Fruit fly (Drosophila melanogaster) whole organism, prepupa: Measurements from ENCODE around the gene RAF2.
A peak's percentile ranks its signal among the peaks of the same experiment; 100 is the strongest.

Source experiments
- Blimp-1 ChIP-seq: fragments of 200-800 bp; sonication (Bioruptor generic); optimal IDR thresholded peaks from 3 replicates; lab custom pipeline; 2017; ENCODE audit warnings: missing biosample characterization, missing genetic modification characterization, mild to moderate bottlenecking, moderate library complexity, missing genetic modification reagents
- CG10631 ChIP-seq: fragments of 200-800 bp; sonication (Bioruptor generic); optimal IDR thresholded peaks from 2 replicates; lab custom pipeline; 2016; ENCODE audit warnings: missing biosample characterization, missing genetic modification characterization
- CG16779 ChIP-seq: fragments of 200-800 bp; sonication (Bioruptor generic); optimal IDR thresholded peaks from 3 replicates; lab custom pipeline; 2017; ENCODE audit warnings: missing biosample characterization, mild to moderate bottlenecking, missing genetic modification characterization
- CG3032 ChIP-seq: fragments of 200-800 bp; optimal IDR thresholded peaks from 2 replicates; lab custom pipeline; 2019; ENCODE audit warnings: missing biosample characterization, mild to moderate bottlenecking, missing genetic modification characterization, moderate library complexity
- CG6276 ChIP-seq: fragments of 200-800 bp; sonication (Bioruptor generic); optimal IDR thresholded peaks from 2 replicates; lab custom pipeline; 2017; ENCODE audit warnings: missing biosample characterization, mild to moderate bottlenecking, missing genetic modification characterization
- CG9139 ChIP-seq: fragments of 200-800 bp; sonication (Bioruptor generic); optimal IDR thresholded peaks from 3 replicates; lab custom pipeline; 2017; ENCODE audit warnings: missing biosample characterization, mild to moderate bottlenecking, missing genetic modification characterization
- Gug ChIP-seq: fragments of 200-800 bp; sonication (Bioruptor generic); IDR thresholded peaks from 2 replicates; pipeline ENCODE4 v1.3.6; 2022; ENCODE audit warnings: missing biosample characterization, missing genetic modification characterization
- Hr39 ChIP-seq: fragments of 200-800 bp; sonication (Bioruptor generic); optimal IDR thresholded peaks from 2 replicates; lab custom pipeline; 2016; ENCODE audit warnings: missing biosample characterization, missing genetic modification characterization
- Hr4 ChIP-seq: fragments of 200-800 bp; sonication (Bioruptor generic); optimal IDR thresholded peaks from 3 replicates; lab custom pipeline; 2016; ENCODE audit warnings: missing biosample characterization, missing genetic modification characterization
- Met ChIP-seq: fragments of 200-800 bp; sonication (Bioruptor generic); optimal IDR thresholded peaks from 3 replicates; lab custom pipeline; 2016; ENCODE audit warnings: missing biosample characterization, missing genetic modification characterization
- Sox102F ChIP-seq: fragments of 200-800 bp; sonication (Bioruptor generic); optimal IDR thresholded peaks from 2 replicates; lab custom pipeline; 2016; ENCODE audit warnings: missing biosample characterization, mild to moderate bottlenecking, missing genetic modification characterization
- achi ChIP-seq: fragments of 200-800 bp; sonication (Bioruptor generic); optimal IDR thresholded peaks from 3 replicates; lab custom pipeline; 2016; ENCODE audit warnings: missing biosample characterization, missing genetic modification characterization
- lz ChIP-seq: fragments of 200-800 bp; sonication (Bioruptor generic); optimal IDR thresholded peaks from 3 replicates; lab custom pipeline; 2016; ENCODE audit warnings: missing biosample characterization, missing genetic modification characterization

- TF ChIP-seq lz (GFP tag; lab: Kevin White, UChicago) (peak; percentile 1), Gug (GFP tag; lab: Robert Waterston, UW) (no peak), Blimp-1 (peak; percentile 89), Hr4 (GFP tag; lab: Kevin White, UChicago) (no peak), achi (GFP tag; lab: Kevin White, UChicago) (no peak), CG6276 (GFP tag; lab: Kevin White, UChicago) (no peak), Met (GFP tag; lab: Kevin White, UChicago) (no peak), CG10631 (no peak), Sox102F (GFP tag; lab: Kevin White, UChicago) (no peak), CG16779 (tag; lab: Kevin White, UChicago) (no peak), CG3032 (tag; lab: Kevin White, UChicago) (peak; percentile 10), Hr39 (no peak), CG9139 (GFP tag; lab: Kevin White, UChicago) (no peak)
Measured at dm6 chr3L:16377768-16378764, 8.1 kb upstream of the RAF2 start, which contains the start of gene roq.
